Worm (Caenorhabditis elegans) whole organism, young adult: ENCODE results near the gene mdt-9.
A peak's percentile ranks its signal among the peaks of the same experiment; 100 is the strongest.

ENCODE experiments used
- B0019.2 ChIP-seq: fragments of 200-800 bp; sonication (Bioruptor generic); conservative IDR thresholded peaks from 2 replicates; pipeline ENCODE4 v1.3.6; 2022; ENCODE audit warnings: missing genetic modification reagents, missing genetic modification characterization, missing compliant biosample characterization
- C17E4.6 ChIP-seq: fragments of 200-800 bp; sonication (Bioruptor generic); IDR thresholded peaks from 2 replicates; pipeline ENCODE4 v1.3.6; 2022; ENCODE audit warnings: missing genetic modification reagents, missing genetic modification characterization, missing compliant biosample characterization
- D2030.7 ChIP-seq: fragments of 200-800 bp; sonication (Bioruptor generic); IDR thresholded peaks from 2 replicates; pipeline ENCODE4 v1.3.6; 2022; ENCODE audit warnings: missing genetic modification reagents, missing genetic modification characterization, missing compliant biosample characterization
- F37B4.10 ChIP-seq: fragments of 200-800 bp; sonication (Bioruptor generic); IDR thresholded peaks from 2 replicates; pipeline ENCODE4 v1.3.6; 2022; ENCODE audit warnings: missing genetic modification characterization, missing compliant biosample characterization
- F39B2.1 ChIP-seq: fragments of 200-800 bp; sonication (Bioruptor generic); IDR thresholded peaks from 2 replicates; pipeline ENCODE4 v1.3.6; 2022; ENCODE audit warnings: missing genetic modification reagents, missing genetic modification characterization, missing compliant biosample characterization
- F57C9.4 ChIP-seq: sonication (generic microtip); optimal IDR thresholded peaks from 2 replicates; lab custom pipeline; 2017; ENCODE audit warnings: mild to moderate bottlenecking, missing genetic modification characterization, missing compliant biosample characterization
- T07F8.4 ChIP-seq: sonication (generic microtip); optimal IDR thresholded peaks from 2 replicates; lab custom pipeline; 2016; ENCODE audit warnings: mild to moderate bottlenecking, missing genetic modification characterization, moderate library complexity, missing compliant biosample characterization
- Y56A3A.18 ChIP-seq: fragments of 200-800 bp; sonication (Bioruptor generic); IDR thresholded peaks from 2 replicates; pipeline ENCODE4 v1.3.6; 2022; ENCODE audit warnings: missing genetic modification reagents, missing genetic modification characterization, missing compliant biosample characterization
- ama-1 ChIP-seq, 3 experiments: fragments of 150-350 bp in 1 of 3; sonication (generic microtip) in 2 of 3; optimal IDR thresholded peaks; 2 replicates each; lab custom pipeline; 2014 to 2018; ENCODE audit warnings: missing biosample characterization in 2 of 3, missing genetic modification characterization in 2 of 3, missing genetic modification reagents in 2 of 3
- cebp-1 ChIP-seq, 2 experiments: fragments of 200-800 bp in 1 of 2; sonication (Bioruptor generic) in 1 of 2; sonication (generic microtip) in 1 of 2; IDR thresholded peaks in 1 of 2; optimal IDR thresholded peaks in 1 of 2; 2 replicates each; pipeline versions ENCODE4 v1.3.6 to Lab custom; 2017 to 2022; ENCODE audit warnings: missing compliant biosample characterization in 2 of 2, missing genetic modification characterization in 2 of 2, mild to moderate bottlenecking in 1 of 2, missing genetic modification reagents in 1 of 2, moderate library complexity in 1 of 2
- cebp-2 ChIP-seq: fragments of 200-800 bp; sonication (Bioruptor generic); IDR thresholded peaks from 2 replicates; pipeline ENCODE4 v1.3.6; 2022; ENCODE audit warnings: missing genetic modification characterization, missing compliant biosample characterization
- ceh-100 ChIP-seq: fragments of 200-800 bp; sonication (Bioruptor generic); IDR thresholded peaks from 2 replicates; pipeline ENCODE4 v1.3.6; 2022; ENCODE audit warnings: missing genetic modification reagents, missing genetic modification characterization, missing compliant biosample characterization
- ceh-58 ChIP-seq: fragments of 200-800 bp; sonication (Bioruptor generic); IDR thresholded peaks from 2 replicates; pipeline ENCODE4 v1.3.6; 2022; ENCODE audit warnings: missing genetic modification characterization, missing compliant biosample characterization
- egl-44 ChIP-seq: fragments of 200-800 bp; sonication (Bioruptor generic); IDR thresholded peaks from 2 replicates; pipeline ENCODE4 v1.3.6; 2022; ENCODE audit warnings: missing genetic modification reagents, missing genetic modification characterization, missing compliant biosample characterization
- ets-4 ChIP-seq: fragments of 200-800 bp; sonication (Bioruptor generic); optimal IDR thresholded peaks from 2 replicates; lab custom pipeline; 2018; ENCODE audit warnings: mild to moderate bottlenecking, missing genetic modification characterization, missing compliant biosample characterization
- fkh-3 ChIP-seq: sonication (generic microtip); optimal IDR thresholded peaks from 2 replicates; lab custom pipeline; 2016; ENCODE audit warnings: mild to moderate bottlenecking, missing genetic modification characterization, missing compliant biosample characterization
- hlh-26 ChIP-seq: fragments of 200-800 bp; sonication (Bioruptor generic); conservative IDR thresholded peaks from 2 replicates; pipeline ENCODE4 v1.3.6; 2022; ENCODE audit warnings: missing genetic modification reagents, missing genetic modification characterization, missing compliant biosample characterization
- hmg-1.2 ChIP-seq: fragments of 200-800 bp; sonication (Bioruptor generic); IDR thresholded peaks from 2 replicates; pipeline ENCODE4 v1.3.6; 2022; ENCODE audit warnings: missing genetic modification reagents, missing genetic modification characterization, missing compliant biosample characterization
- hrde-1 ChIP-seq: sonication (generic microtip); optimal IDR thresholded peaks from 2 replicates; lab custom pipeline; 2016; ENCODE audit warnings: missing genetic modification characterization, mild to moderate bottlenecking, missing compliant biosample characterization, moderate library complexity, missing genotype, missing genetic modification reagents, borderline replicate concordance
- hsf-1 ChIP-seq: fragments of 200-800 bp; sonication (Bioruptor generic); IDR thresholded peaks from 2 replicates; pipeline ENCODE4 v1.3.6; 2022; ENCODE audit warnings: missing genetic modification reagents, missing genetic modification characterization, missing compliant biosample characterization
- lag-1 ChIP-seq: fragments of 200-800 bp; sonication (Bioruptor generic); IDR thresholded peaks from 2 replicates; pipeline ENCODE4 v1.3.6; 2022; ENCODE audit warnings: missing genetic modification reagents, missing genetic modification characterization, missing compliant biosample characterization
- lin-35 ChIP-seq, 3 experiments: fragments of 150-350 bp in 2 of 3; sonication (generic microtip) in 1 of 3; optimal IDR thresholded peaks; 2 replicates each; lab custom pipeline; 2014 to 2018; ENCODE audit warnings: missing biosample characterization in 3 of 3, missing genetic modification characterization in 3 of 3, missing genetic modification reagents in 3 of 3
- lin-40 ChIP-seq: sonication (generic microtip); optimal IDR thresholded peaks from 2 replicates; lab custom pipeline; 2016; ENCODE audit warnings: missing genetic modification characterization, mild to moderate bottlenecking, missing compliant biosample characterization, missing genotype, missing genetic modification reagents
- madf-3 ChIP-seq: fragments of 200-800 bp; sonication (Bioruptor generic); IDR thresholded peaks from 2 replicates; pipeline ENCODE4 v1.3.6; 2022; ENCODE audit warnings: missing genetic modification reagents, missing genetic modification characterization, missing compliant biosample characterization
- mel-28 ChIP-seq: sonication (generic microtip); optimal IDR thresholded peaks from 2 replicates; lab custom pipeline; 2016; ENCODE audit warnings: borderline replicate concordance, mild to moderate bottlenecking, missing genetic modification characterization, missing compliant biosample characterization
- mes-4 ChIP-seq: sonication (generic microtip); optimal IDR thresholded peaks from 2 replicates; lab custom pipeline; 2016; ENCODE audit warnings: missing genotype, missing genetic modification characterization, missing compliant biosample characterization
- mxl-1 ChIP-seq: sonication (generic microtip); optimal IDR thresholded peaks from 2 replicates; lab custom pipeline; 2016; ENCODE audit warnings: missing genetic modification characterization, missing compliant biosample characterization
- nfya-1 ChIP-seq: sonication (generic microtip); optimal IDR thresholded peaks from 2 replicates; lab custom pipeline; 2017; ENCODE audit warnings: antibody characterized with exemption, missing compliant biosample characterization, missing genetic modification characterization, borderline replicate concordance; ENCODE audit not compliant: insufficient read depth
- nfya-2 ChIP-seq: fragments of 200-800 bp; sonication (Bioruptor generic); IDR thresholded peaks from 2 replicates; pipeline ENCODE4 v1.3.6; 2022; ENCODE audit warnings: missing genetic modification reagents, missing genetic modification characterization, missing compliant biosample characterization
- nhr-27 ChIP-seq: fragments of 200-800 bp; sonication (Bioruptor generic); optimal IDR thresholded peaks from 2 replicates; lab custom pipeline; 2018; ENCODE audit warnings: mild to moderate bottlenecking, missing genetic modification characterization, moderate library complexity, missing compliant biosample characterization
- nhr-90 ChIP-seq: sonication (generic microtip); optimal IDR thresholded peaks from 2 replicates; lab custom pipeline; 2016; ENCODE audit warnings: missing genotype, mild to moderate bottlenecking, missing genetic modification characterization, missing compliant biosample characterization
- rcor-1 ChIP-seq: fragments of 200-800 bp; sonication (Bioruptor generic); IDR thresholded peaks from 2 replicates; pipeline ENCODE4 v1.3.6; 2022; ENCODE audit warnings: missing genetic modification reagents, missing genetic modification characterization, missing compliant biosample characterization
- repo-1 ChIP-seq: sonication (generic microtip); optimal IDR thresholded peaks from 2 replicates; lab custom pipeline; 2017; ENCODE audit warnings: mild to moderate bottlenecking, missing genetic modification characterization, missing compliant biosample characterization
- rpc-1 ChIP-seq, 2 experiments: fragments of 150-350 bp in 1 of 2; sonication (generic microtip) in 1 of 2; optimal IDR thresholded peaks; 2 replicates each; lab custom pipeline; 2014 to 2018; ENCODE audit warnings: missing biosample characterization in 1 of 2, missing genetic modification characterization in 1 of 2, missing genetic modification reagents in 1 of 2, missing genotype in 1 of 2
- sdz-38 ChIP-seq: sonication (generic microtip); optimal IDR thresholded peaks from 2 replicates; lab custom pipeline; 2016; ENCODE audit warnings: missing genotype, missing genetic modification characterization, missing compliant biosample characterization
- snpc-3.4 ChIP-seq: sonication (generic microtip); optimal IDR thresholded peaks from 2 replicates; lab custom pipeline; 2017; ENCODE audit warnings: missing genetic modification characterization, mild to moderate bottlenecking, missing compliant biosample characterization, antibody characterized with exemption, moderate library complexity, missing genotype, missing genetic modification reagents
- snpc-4 ChIP-seq, 5 experiments: fragments of 150-350 bp in 1 of 5; sonication (generic microtip) in 4 of 5; optimal IDR thresholded peaks; 2 replicates each; lab custom pipeline; 2014 to 2018; ENCODE audit warnings: missing genetic modification characterization in 5 of 5, missing biosample characterization in 3 of 5, antibody characterized with exemption in 2 of 5, mild to moderate bottlenecking in 2 of 5, missing compliant biosample characterization in 2 of 5, missing genotype in 2 of 5, moderate library complexity in 2 of 5, missing genetic modification reagents in 1 of 5
- sptf-2 ChIP-seq: fragments of 200-800 bp; sonication (Bioruptor generic); optimal IDR thresholded peaks from 2 replicates; lab custom pipeline; 2018; ENCODE audit warnings: mild to moderate bottlenecking, missing genetic modification characterization, missing compliant biosample characterization
- tbx-9 ChIP-seq: sonication (generic microtip); optimal IDR thresholded peaks from 2 replicates; lab custom pipeline; 2016; ENCODE audit warnings: borderline replicate concordance, missing genetic modification characterization, inconsistent platforms, missing compliant biosample characterization
- tlf-1 ChIP-seq: fragments of 200-800 bp; sonication (Bioruptor generic); optimal IDR thresholded peaks from 2 replicates; lab custom pipeline; 2018; ENCODE audit warnings: mild to moderate bottlenecking, missing genetic modification characterization, missing compliant biosample characterization
- zfh-2 ChIP-seq: fragments of 200-800 bp; sonication (Bioruptor generic); conservative IDR thresholded peaks from 2 replicates; pipeline ENCODE4 v1.3.6; 2022; ENCODE audit warnings: missing genetic modification reagents, missing genetic modification characterization, missing compliant biosample characterization
- zim-3 ChIP-seq: sonication (generic microtip); optimal IDR thresholded peaks from 2 replicates; lab custom pipeline; 2017; ENCODE audit warnings: mild to moderate bottlenecking, missing genetic modification characterization, moderate library complexity, missing compliant biosample characterization
- ztf-22 ChIP-seq: fragments of 200-800 bp; sonication (Bioruptor generic); optimal IDR thresholded peaks from 2 replicates; lab custom pipeline; 2018; ENCODE audit warnings: mild to moderate bottlenecking, missing genetic modification characterization, moderate library complexity, missing compliant biosample characterization
- ztf-26 ChIP-seq: sonication (generic microtip); optimal IDR thresholded peaks from 2 replicates; lab custom pipeline; 2017; ENCODE audit warnings: missing genetic modification characterization, missing compliant biosample characterization
- ztf-28 ChIP-seq: fragments of 200-800 bp; sonication (Bioruptor generic); IDR thresholded peaks from 2 replicates; pipeline ENCODE4 v1.3.6; 2022; ENCODE audit warnings: missing genetic modification reagents, missing genetic modification characterization, missing compliant biosample characterization

The mdt-9 gene

ce11 chrIV:13394686-13395085 is 8.5 kb downstream of the mdt-9 start:
- no peak for TF ChIP-seq Y56A3A.18 (GFP tag; lab: Robert Waterston, UW)
- no peak for TF ChIP-seq cebp-1 (GFP tag; IDR thresholded peaks at IDR 0.05; lab: Robert Waterston, UW)
- TF ChIP-seq cebp-1 (tag; optimal IDR thresholded peaks at IDR 0.05; lab: Kevin White, UChicago), result no peak
- TF ChIP-seq ama-1 (optimal IDR thresholded peaks at IDR 0.05; lab: Kevin White, UChicago), result peak; percentile 42
- no peak for TF ChIP-seq ama-1 (GFP tag; optimal IDR thresholded peaks at IDR 0.05; lab: Kevin White, UChicago)
- no peak for TF ChIP-seq hsf-1 (GFP tag; lab: Robert Waterston, UW)
- TF ChIP-seq lag-1 (GFP tag; lab: Robert Waterston, UW), result no peak
- no peak for TF ChIP-seq ztf-26

- TF ChIP-seq mel-28 (no peak), sptf-2 (GFP tag; lab: Kevin White, UChicago) (no peak), cebp-2 (GFP tag; lab: Robert Waterston, UW) (0 out of 2 replicates have a peak, but pooled peaks have one; percentile 6), tlf-1 (no peak), hrde-1 (no peak), mxl-1 (tag; lab: Kevin White, UChicago) (no peak), C17E4.6 (GFP tag; lab: Robert Waterston, UW) (peak; percentile 65; the same call in 1 of the 2 replicates), tbx-9 (tag; lab: Kevin White, UChicago) (no peak), ets-4 (GFP tag; lab: Kevin White, UChicago) (no peak), nfya-1 (no peak), egl-44 (peak; percentile 58), ceh-100 (GFP tag; lab: Robert Waterston, UW) (no peak), lag-1 (GFP tag; lab: Robert Waterston, UW) (no peak), hlh-26 (no peak), repo-1 (tag; lab: Kevin White, UChicago) (peak; percentile 51), rcor-1 (GFP tag; lab: Robert Waterston, UW) (peak; percentile 49), snpc-3.4 (tag; lab: Kevin White, UChicago) (no peak), nhr-27 (tag; lab: Kevin White, UChicago) (no peak), ztf-22 (GFP tag; lab: Kevin White, UChicago) (peak; percentile 62), D2030.7 (GFP tag; lab: Robert Waterston, UW) (no peak), ztf-28 (GFP tag; lab: Robert Waterston, UW) (no peak), T07F8.4 (tag; lab: Kevin White, UChicago) (no peak), zim-3 (tag; lab: Kevin White, UChicago) (no peak), sdz-38 (tag; lab: Kevin White, UChicago) (no peak), B0019.2 (no peak), madf-3 (GFP tag; lab: Robert Waterston, UW) (0 out of 2 replicates have a peak, but pooled peaks have one; percentile 30), nfya-2 (GFP tag; lab: Robert Waterston, UW) (no peak), lin-35 (GFP tag; optimal IDR thresholded peaks at IDR 0.05; lab: Kevin White, UChicago) (peak in 1 of 3 experiments; percentile 37), ceh-58 (GFP tag; lab: Robert Waterston, UW) (no peak), nhr-90 (tag; lab: Kevin White, UChicago) (no peak), zfh-2 (GFP tag; lab: Robert Waterston, UW) (peak; percentile 97), hmg-1.2 (GFP tag; lab: Robert Waterston, UW) (peak; percentile 89), snpc-4 (GFP tag; optimal IDR thresholded peaks at IDR 0.05; lab: Kevin White, UChicago) (no peak), snpc-4 (tag; optimal IDR thresholded peaks at IDR 0.05; lab: Kevin White, UChicago) (peak in 3 of 4 experiments; percentile 30 to 51 (median 42)), Y56A3A.18 (GFP tag; lab: Robert Waterston, UW) (0 out of 2 replicates have a peak, but pooled peaks have one; percentile 43), rpc-1 (optimal IDR thresholded peaks at IDR 0.05; lab: Kevin White, UChicago) (no peak), rpc-1 (tag; optimal IDR thresholded peaks at IDR 0.05; lab: Kevin White, UChicago) (no peak), F39B2.1 (GFP tag; lab: Robert Waterston, UW) (no peak), mes-4 (tag; lab: Kevin White, UChicago) (no peak), F57C9.4 (no peak), lin-40 (tag; lab: Kevin White, UChicago) (peak; percentile 83), fkh-3 (no peak), F37B4.10 (GFP tag; lab: Robert Waterston, UW) (no peak)
These were observed 9.1 kb downstream of the mdt-9 start for ce11 chrIV:13395255-13395654.
